Fruit fly (Drosophila melanogaster): ENCODE measurements around the gene Nxf3.

DNA sequence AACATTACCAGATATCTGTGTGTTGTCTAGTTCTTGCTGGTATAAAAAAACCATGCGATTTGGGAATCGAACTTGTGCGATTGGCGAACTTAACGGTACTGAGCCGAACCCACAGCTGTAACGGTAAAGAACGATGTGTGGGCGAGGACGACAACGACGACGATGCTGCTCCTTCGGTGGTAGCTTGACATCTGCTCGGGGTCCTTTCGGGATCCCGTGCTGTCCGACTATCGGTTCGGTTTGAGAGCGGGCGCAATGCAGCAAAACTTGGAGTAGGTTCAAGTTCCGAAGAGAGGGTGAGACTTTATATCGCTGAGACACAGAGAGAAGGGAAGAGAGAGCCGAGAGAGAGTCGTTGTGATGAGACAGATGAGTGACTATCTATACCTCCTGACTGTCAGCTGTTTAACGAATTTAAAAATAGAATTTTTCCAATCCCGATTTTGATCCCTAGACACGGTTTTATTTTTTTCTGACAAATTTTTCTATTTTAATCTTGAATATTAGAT, 28.3 kb downstream of the Nxf3 start, which contains the start of gene CG17364:
- TF ChIP-seq CG8478 (optimal IDR thresholded peaks at IDR 0.05) (no peak), CTCF (optimal IDR thresholded peaks at IDR 0.05) (no peak)
